Fruit fly (Drosophila melanogaster): ENCODE results near the gene Sry-beta.

The Sry-beta gene

DNA sequence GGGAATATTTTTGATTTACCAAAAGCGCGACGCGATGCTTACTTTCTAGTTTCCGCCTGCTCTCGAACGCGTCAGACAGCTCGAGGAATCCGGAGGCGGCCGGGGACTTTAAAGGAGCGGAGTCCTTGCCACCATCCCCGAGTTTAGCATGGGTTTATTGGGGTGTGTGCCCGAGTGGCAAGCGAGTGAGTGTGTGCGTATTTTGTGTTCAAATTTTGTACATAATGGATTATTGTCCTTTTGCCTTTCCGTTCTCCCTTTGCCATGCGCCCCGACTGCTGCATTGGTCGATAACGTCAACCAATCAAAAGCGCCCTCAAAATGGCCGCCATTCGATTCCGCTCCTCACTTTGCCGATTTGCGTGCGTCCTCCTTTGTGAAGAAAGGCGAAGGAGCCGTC, 9.5 kb upstream of the Sry-beta start:
- TF ChIP-seq Bgb (GFP tag; IDR thresholded peaks at IDR 0.05; ENCODE audit: partially characterized antibody) (0 out of 2 replicates have a peak, but pooled peaks have one; percentile 25), Mrtf (GFP tag; IDR thresholded peaks at IDR 0.05) (no peak), pros (GFP tag; optimal IDR thresholded peaks at IDR 0.05) (peak; percentile 77), CG13424 (tag; optimal IDR thresholded peaks at IDR 0.05) (no peak), CG17912 (GFP tag; optimal IDR thresholded peaks at IDR 0.05) (no peak), Atf6 (GFP tag; IDR thresholded peaks at IDR 0.05) (no peak), Nf-YC (tag; optimal IDR thresholded peaks at IDR 0.05) (peak; percentile 96), lilli (GFP tag; optimal IDR thresholded peaks at IDR 0.05) (no peak), CTCF (GFP tag; optimal IDR thresholded peaks at IDR 0.05) (no peak), pum (GFP tag; optimal IDR thresholded peaks at IDR 0.05) (no peak), hbn (GFP tag; IDR thresholded peaks at IDR 0.05; ENCODE audit: partially characterized antibody) (no peak), Sox102F (GFP tag; optimal IDR thresholded peaks at IDR 0.05) (no peak), otp (GFP tag; IDR thresholded peaks at IDR 0.05) (no peak), Nf-YB (GFP tag; optimal IDR thresholded peaks at IDR 0.05) (peak; percentile 96), CG11723 (GFP tag; optimal IDR thresholded peaks at IDR 0.05) (no peak), h (optimal IDR thresholded peaks at IDR 0.05) (no peak), seq (GFP tag; IDR thresholded peaks at IDR 0.05) (peak; percentile 59; the same call in 1 of the 2 replicates), sqz (GFP tag; optimal IDR thresholded peaks at IDR 0.05) (no peak), CG13894 (tag; optimal IDR thresholded peaks at IDR 0.05) (no peak), cad (GFP tag; optimal IDR thresholded peaks at IDR 0.05) (no peak), gt (GFP tag; IDR thresholded peaks at IDR 0.05) (no peak), ab (GFP tag; optimal IDR thresholded peaks at IDR 0.05) (no peak), fd102C (GFP tag; optimal IDR thresholded peaks at IDR 0.05) (no peak), z (GFP tag; IDR thresholded peaks at IDR 0.05) (no peak), CG9932 (GFP tag; IDR thresholded peaks at IDR 0.05) (no peak), CG6813 (GFP tag; optimal IDR thresholded peaks at IDR 0.05) (no peak)

dm6 chr3R:30032281-30032680, 7.2 kb upstream of the Sry-beta start:
- TF ChIP-seq Gsc (GFP tag; IDR thresholded peaks at IDR 0.05) (no peak), repo (GFP tag; optimal IDR thresholded peaks at IDR 0.05) (no peak), Trl (optimal IDR thresholded peaks at IDR 0.05) (no peak), Trl (GFP tag; optimal IDR thresholded peaks at IDR 0.05) (no peak), gcm (GFP tag; optimal IDR thresholded peaks at IDR 0.05) (peak; percentile 92), knrl (GFP tag; IDR thresholded peaks at IDR 0.05; ENCODE audit: partially characterized antibody) (no peak), CG1832 (GFP tag; optimal IDR thresholded peaks at IDR 0.05) (no peak)

DNA sequence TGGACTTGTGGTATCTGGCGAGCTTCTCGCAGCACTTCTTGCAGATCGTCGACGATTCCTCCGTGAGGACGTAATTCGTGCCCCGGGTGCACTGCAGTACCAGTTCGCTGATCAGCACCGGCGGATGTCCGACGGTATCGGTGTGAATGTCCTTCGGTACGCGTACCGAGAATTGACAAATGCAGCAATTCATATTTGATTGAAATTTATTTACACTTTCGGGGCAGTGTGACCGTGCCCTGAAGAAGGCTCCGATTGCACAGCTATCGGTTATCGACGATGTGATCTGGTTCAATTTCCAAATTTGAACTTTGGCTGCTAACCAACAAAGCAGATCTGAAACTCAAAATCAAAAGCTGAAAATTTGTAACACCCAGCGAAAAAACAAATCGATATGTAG, 2.9 kb upstream of the Sry-beta start, which contains the start of gene ZIPIC:
Gene ZIPIC (minus strand): TSS at position 262 of the 400 bp plus-strand sequence.
- peak; percentile 46 for TF ChIP-seq CG2116 (GFP tag; optimal IDR thresholded peaks at IDR 0.05)
- TF ChIP-seq al (GFP tag; IDR thresholded peaks at IDR 0.05): no peak
- peak; percentile 56; the same call in 2 of the 3 replicates for TF ChIP-seq CG16813 (GFP tag; IDR thresholded peaks at IDR 0.05; ENCODE audit: partially characterized antibody)
- no peak for TF ChIP-seq lab (GFP tag; optimal IDR thresholded peaks at IDR 0.05)
- peak; percentile 69 for TF ChIP-seq CG34224 (GFP tag; IDR thresholded peaks at IDR 0.05; ENCODE audit: partially characterized antibody)
- peak; percentile 61; the same call in 1 of the 2 replicates for TF ChIP-seq sna (GFP tag; IDR thresholded peaks at IDR 0.05; ENCODE audit: partially characterized antibody)
- no peak for TF ChIP-seq CG9609 (GFP tag; optimal IDR thresholded peaks at IDR 0.05)
- peak; percentile 56 for TF ChIP-seq Sin3A (optimal IDR thresholded peaks at IDR 0.05)
- peak; percentile 64; the same call in 1 of the 3 replicates for TF ChIP-seq Opbp (GFP tag; IDR thresholded peaks at IDR 0.05; ENCODE audit: partially characterized antibody)
- TF ChIP-seq bigmax (GFP tag; optimal IDR thresholded peaks at IDR 0.05): peak; percentile 30
- no peak for TF ChIP-seq lilli (GFP tag; optimal IDR thresholded peaks at IDR 0.05)
- peak; percentile 67 for TF ChIP-seq pzg (GFP tag; optimal IDR thresholded peaks at IDR 0.05)
- peak; percentile 16 for TF ChIP-seq CG15601 (tag; optimal IDR thresholded peaks at IDR 0.05)
- no peak for TF ChIP-seq ash1 (GFP tag; optimal IDR thresholded peaks at IDR 0.05)
- peak; percentile 27 for TF ChIP-seq inv (GFP tag; IDR thresholded peaks at IDR 0.05; ENCODE audit: partially characterized antibody)
- peak; percentile 70 for TF ChIP-seq YL-1 (GFP tag; optimal IDR thresholded peaks at IDR 0.05)
- no peak for TF ChIP-seq ap (GFP tag; IDR thresholded peaks at IDR 0.05)
- peak; percentile 87 for TF ChIP-seq E2f2 (GFP tag; IDR thresholded peaks at IDR 0.05)
- TF ChIP-seq CG15269 (tag; optimal IDR thresholded peaks at IDR 0.05): no peak

Measured in whole organism, embryonic.